Worm (Caenorhabditis elegans): ENCODE results near the gene Y26E6A.3.
A peak's percentile ranks its signal among the peaks of the same experiment; 100 is the strongest.

Y26E6A.3 gene

DNA sequence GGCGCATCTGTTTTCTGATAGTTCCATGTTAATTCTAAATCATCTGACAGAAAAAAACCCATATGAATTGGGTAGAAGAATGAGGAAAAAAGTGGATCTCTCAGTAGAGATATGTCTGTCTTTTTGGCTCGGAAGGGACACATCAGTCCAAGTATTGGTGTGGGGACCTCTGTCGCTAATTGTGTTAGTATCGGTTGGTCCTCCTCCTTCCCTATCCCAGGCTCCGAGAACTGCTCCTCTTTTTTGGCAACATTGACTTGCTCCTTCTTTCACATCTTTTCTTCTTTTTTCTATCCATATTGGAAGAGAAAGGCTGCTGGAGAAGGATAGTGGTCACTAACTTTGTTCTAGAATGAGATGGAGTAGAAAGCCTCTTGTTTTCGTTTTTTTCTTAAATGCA is 33.8 kb downstream of the Y26E6A.3 start:
- TF ChIP-seq cnd-1 (tag; optimal IDR thresholded peaks at IDR 0.05) = no peak
- TF ChIP-seq blmp-1 (tag; optimal IDR thresholded peaks at IDR 0.05) = no peak
- TF ChIP-seq ces-1 (GFP tag; optimal IDR thresholded peaks at IDR 0.05) = peak; percentile 87
- TF ChIP-seq elt-1 (tag; optimal IDR thresholded peaks at IDR 0.05; ENCODE audit: borderline replicate concordance, insufficient read depth) = no peak

DNA sequence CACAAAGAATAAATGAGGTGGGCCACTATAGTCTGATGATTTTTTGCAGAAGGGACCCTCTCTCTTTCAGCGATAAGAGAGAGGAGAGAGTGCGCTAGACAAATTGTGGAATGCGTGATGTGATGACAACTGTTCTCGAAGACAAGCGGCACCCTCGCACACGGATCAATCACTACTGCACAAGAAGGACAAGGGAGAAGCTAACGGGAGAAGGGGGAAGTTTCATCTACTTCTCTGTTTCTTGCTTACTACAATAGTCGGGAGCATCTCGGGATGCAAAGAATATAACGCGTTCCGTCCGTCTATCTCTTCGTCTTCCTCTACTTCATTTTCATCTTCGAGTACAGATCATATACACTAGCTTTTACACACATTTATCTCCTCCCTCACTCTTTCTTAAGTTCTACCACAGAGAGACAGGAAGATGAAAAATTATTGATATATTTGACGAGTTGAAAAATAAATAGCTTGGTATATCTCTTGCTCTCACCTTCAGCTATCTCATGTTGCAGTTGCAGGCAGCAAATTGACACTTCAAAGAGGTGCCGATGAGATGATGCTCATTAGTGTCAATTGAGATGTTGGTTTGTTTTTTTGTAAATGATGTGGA is 36.3 kb downstream of the Y26E6A.3 start:
- TF ChIP-seq unc-62 (GFP tag; optimal IDR thresholded peaks at IDR 0.05) (peak; percentile 90), unc-120 (tag; optimal IDR thresholded peaks at IDR 0.05; ENCODE audit: poor library complexity, severe bottlenecking) (peak; percentile 88), nhr-237 (tag; optimal IDR thresholded peaks at IDR 0.05) (no peak), elt-3 (tag; optimal IDR thresholded peaks at IDR 0.05) (no peak), tbx-8 (GFP tag; optimal IDR thresholded peaks at IDR 0.05) (no peak), unc-39 (tag; optimal IDR thresholded peaks at IDR 0.05) (no peak), nhr-12 (tag; optimal IDR thresholded peaks at IDR 0.05) (no peak), ceh-83 (GFP tag; optimal IDR thresholded peaks at IDR 0.05) (no peak), hlh-1 (tag; optimal IDR thresholded peaks at IDR 0.05) (peak; percentile 98), sptf-1 (tag; optimal IDR thresholded peaks at IDR 0.05) (peak; percentile 9), ceh-39 (tag; optimal IDR thresholded peaks at IDR 0.05) (no peak)

ce11 chrX:13871110-13871509 is 38.6 kb downstream of the Y26E6A.3 start:
- TF ChIP-seq lsy-2 (tag; optimal IDR thresholded peaks at IDR 0.05) (no peak), unc-62 (GFP tag; optimal IDR thresholded peaks at IDR 0.05) (peak; percentile 58), mep-1 (tag; optimal IDR thresholded peaks at IDR 0.05) (no peak), nhr-12 (tag; optimal IDR thresholded peaks at IDR 0.05) (no peak)

ce11 chrX:13864191-13864590 is 45.6 kb downstream of the Y26E6A.3 start, which contains the start of gene M03B6.3:
Gene M03B6.3, minus strand, starts transcription at chrX:13864292.
- no peak for TF ChIP-seq unc-120 (tag; optimal IDR thresholded peaks at IDR 0.05; ENCODE audit: poor library complexity, severe bottlenecking)
- peak; percentile 83 for TF ChIP-seq blmp-1 (tag; optimal IDR thresholded peaks at IDR 0.05)

ce11 chrX:13858693-13859092 is 51.1 kb downstream of the Y26E6A.3 start, which contains the start of gene M03B6.4:
Gene M03B6.4, plus strand, starts transcription at chrX:13858841.
- TF ChIP-seq ceh-39 (tag; optimal IDR thresholded peaks at IDR 0.05) (peak; percentile 82), elt-1 (tag; optimal IDR thresholded peaks at IDR 0.05; ENCODE audit: borderline replicate concordance, insufficient read depth) (no peak), cnd-1 (tag; optimal IDR thresholded peaks at IDR 0.05) (peak; percentile 10), zip-8 (tag; optimal IDR thresholded peaks at IDR 0.05) (peak; percentile 93), flh-1 (GFP tag; optimal IDR thresholded peaks at IDR 0.05) (no peak), lin-32 (GFP tag; optimal IDR thresholded peaks at IDR 0.05) (no peak), nhr-2 (tag; optimal IDR thresholded peaks at IDR 0.05) (peak; percentile 33), blmp-1 (tag; optimal IDR thresholded peaks at IDR 0.05) (no peak), lsy-2 (tag; optimal IDR thresholded peaks at IDR 0.05) (no peak)
